Fruit fly (Drosophila melanogaster) whole organism, embryonic: Measurements from ENCODE around the gene CG31549.
A peak's percentile ranks its signal among the peaks of the same experiment; 100 is the strongest.

Experiments used
- Bgb ChIP-seq: fragments of 200-800 bp; sonication (Bioruptor generic); IDR thresholded peaks from 2 replicates; pipeline ENCODE4 v1.3.6; 2022; ENCODE audit warnings: missing biosample characterization, missing genetic modification characterization; ENCODE audit not compliant: partially characterized antibody
- CG13624 ChIP-seq: fragments of 200-800 bp; sonication (Bioruptor generic); optimal IDR thresholded peaks from 2 replicates; lab custom pipeline; 2016; ENCODE audit warnings: missing biosample characterization, missing genetic modification characterization
- CG14014 ChIP-seq: fragments of 200-800 bp; sonication (Bioruptor generic); IDR thresholded peaks from 2 replicates; pipeline ENCODE4 v1.3.6; 2022; ENCODE audit warnings: missing biosample characterization, missing genetic modification characterization
- CG16813 ChIP-seq: fragments of 200-800 bp; sonication (Bioruptor generic); IDR thresholded peaks from 3 replicates; pipeline ENCODE4 v1.3.6; 2022; ENCODE audit warnings: missing biosample characterization, missing genetic modification characterization; ENCODE audit not compliant: partially characterized antibody
- CG17359 ChIP-seq: fragments of 200-800 bp; sonication (Bioruptor generic); optimal IDR thresholded peaks from 3 replicates; lab custom pipeline; 2018; ENCODE audit warnings: missing biosample characterization, mild to moderate bottlenecking, missing genetic modification characterization, moderate library complexity
- CG2120 ChIP-seq: fragments of 200-800 bp; sonication (Bioruptor generic); optimal IDR thresholded peaks from 3 replicates; lab custom pipeline; 2016; ENCODE audit warnings: missing biosample characterization, missing genetic modification characterization
- CG31441 ChIP-seq: fragments of 200-800 bp; sonication (Bioruptor generic); IDR thresholded peaks from 2 replicates; pipeline ENCODE4 v1.3.6; 2022; ENCODE audit warnings: missing biosample characterization, missing genetic modification characterization
- CG34224 ChIP-seq: fragments of 200-800 bp; sonication (Bioruptor generic); IDR thresholded peaks from 3 replicates; pipeline ENCODE4 v1.3.6; 2022; ENCODE audit warnings: missing biosample characterization, missing genetic modification characterization; ENCODE audit not compliant: partially characterized antibody
- CG42726 ChIP-seq: fragments of 200-800 bp; sonication (Bioruptor generic); IDR thresholded peaks from 2 replicates; pipeline ENCODE4 v1.3.6; 2022; ENCODE audit warnings: missing biosample characterization, missing genetic modification characterization; ENCODE audit not compliant: partially characterized antibody
- CG6689 ChIP-seq: fragments of 200-800 bp; sonication (Bioruptor generic); IDR thresholded peaks from 2 replicates; pipeline ENCODE4 v1.3.6; 2022; ENCODE audit warnings: missing biosample characterization, missing genetic modification characterization
- CG6791 ChIP-seq: fragments of 200-800 bp; sonication (Bioruptor generic); IDR thresholded peaks from 3 replicates; pipeline ENCODE4 v1.3.6; 2022; ENCODE audit warnings: missing biosample characterization, missing genetic modification characterization; ENCODE audit not compliant: partially characterized antibody
- Dad ChIP-seq: fragments of 200-800 bp; sonication (Bioruptor generic); optimal IDR thresholded peaks from 3 replicates; lab custom pipeline; 2016; ENCODE audit warnings: missing biosample characterization, missing genetic modification characterization
- Hsf ChIP-seq: fragments of 200-800 bp; sonication (Bioruptor generic); optimal IDR thresholded peaks from 3 replicates; lab custom pipeline; 2016; ENCODE audit warnings: missing biosample characterization, missing genetic modification characterization
- Lpt ChIP-seq: fragments of >200 bp; optimal IDR thresholded peaks from 2 replicates; lab custom pipeline; 2018; ENCODE audit warnings: missing biosample characterization, missing genetic modification characterization
- MBD-R2 ChIP-seq: fragments of 200-800 bp; sonication (Bioruptor generic); IDR thresholded peaks from 2 replicates; pipeline ENCODE4 v1.3.6; 2022; ENCODE audit warnings: missing biosample characterization, missing genetic modification characterization
- Myb ChIP-seq: fragments of 200-800 bp; sonication (Bioruptor generic); optimal IDR thresholded peaks from 2 replicates; lab custom pipeline; 2016; ENCODE audit warnings: missing biosample characterization, missing genetic modification characterization
- Opbp ChIP-seq: fragments of 200-800 bp; sonication (Bioruptor generic); IDR thresholded peaks from 3 replicates; pipeline ENCODE4 v1.3.6; 2022; ENCODE audit warnings: missing biosample characterization, missing genetic modification characterization; ENCODE audit not compliant: partially characterized antibody
- Rfx ChIP-seq: fragments of 200-800 bp; sonication (Bioruptor generic); IDR thresholded peaks from 2 replicates; pipeline ENCODE4 v1.3.6; 2022; ENCODE audit warnings: missing biosample characterization, missing genetic modification characterization
- ab ChIP-seq: fragments of 200-800 bp; sonication (Bioruptor generic); optimal IDR thresholded peaks from 2 replicates; lab custom pipeline; 2016; ENCODE audit warnings: missing biosample characterization, missing genetic modification characterization
- ato ChIP-seq: fragments of 200-800 bp; sonication (Bioruptor generic); IDR thresholded peaks from 2 replicates; pipeline ENCODE4 v1.3.6; 2022; ENCODE audit warnings: missing biosample characterization, missing genetic modification characterization; ENCODE audit not compliant: partially characterized antibody
- dysf ChIP-seq: fragments of 200-800 bp; sonication (Bioruptor generic); IDR thresholded peaks from 3 replicates; pipeline ENCODE4 v1.3.6; 2022; ENCODE audit warnings: missing biosample characterization, missing genetic modification characterization
- exex ChIP-seq: fragments of 200-800 bp; sonication (Bioruptor generic); optimal IDR thresholded peaks from 4 replicates; lab custom pipeline; 2018; ENCODE audit warnings: missing biosample characterization, mild to moderate bottlenecking, missing genetic modification characterization, moderate library complexity
- gfzf ChIP-seq: fragments of 200-800 bp; sonication (Bioruptor generic); optimal IDR thresholded peaks from 2 replicates; lab custom pipeline; 2016; ENCODE audit warnings: missing biosample characterization, mild to moderate bottlenecking, missing genetic modification characterization, moderate library complexity
- hb ChIP-seq: fragments of 200-800 bp; sonication (Bioruptor generic); IDR thresholded peaks from 3 replicates; pipeline ENCODE4 v1.3.6; 2022; ENCODE audit warnings: missing biosample characterization, missing genetic modification characterization; ENCODE audit not compliant: partially characterized antibody
- ind ChIP-seq: fragments of 200-800 bp; sonication (Bioruptor generic); optimal IDR thresholded peaks from 3 replicates; lab custom pipeline; 2016; ENCODE audit warnings: missing biosample characterization, missing genetic modification characterization
- inv ChIP-seq: fragments of 200-800 bp; sonication (Bioruptor generic); IDR thresholded peaks from 2 replicates; pipeline ENCODE4 v1.3.6; 2022; ENCODE audit warnings: missing biosample characterization, missing genetic modification characterization; ENCODE audit not compliant: partially characterized antibody
- lab ChIP-seq: fragments of 200-800 bp; sonication (Bioruptor generic); optimal IDR thresholded peaks from 3 replicates; lab custom pipeline; 2017; ENCODE audit warnings: missing biosample characterization, missing genetic modification characterization, mild to moderate bottlenecking, moderate library complexity, missing genetic modification reagents
- nerfin-2 ChIP-seq: fragments of 200-800 bp; sonication (Bioruptor generic); IDR thresholded peaks from 2 replicates; pipeline ENCODE4 v1.3.6; 2022; ENCODE audit warnings: missing biosample characterization, missing genetic modification characterization; ENCODE audit not compliant: partially characterized antibody
- pan ChIP-seq, 4 experiments: fragments of >200 bp in 3 of 4; fragments of 200-800 bp in 1 of 4; sonication (Bioruptor generic) in 1 of 4; optimal IDR thresholded peaks in 3 of 4; IDR thresholded peaks in 1 of 4; 2 replicates each; pipeline versions ENCODE4 v1.3.6 to Lab custom; 2017 to 2022; ENCODE audit warnings: missing biosample characterization in 2 of 4, missing genetic modification characterization in 2 of 4, mixed read lengths in 1 of 4
- pfk ChIP-seq: fragments of 200-800 bp; sonication (Bioruptor generic); optimal IDR thresholded peaks from 2 replicates; lab custom pipeline; 2018; ENCODE audit warnings: missing biosample characterization, mild to moderate bottlenecking, missing genetic modification characterization, moderate library complexity
- phol ChIP-seq: fragments of 200-800 bp; sonication (Bioruptor generic); optimal IDR thresholded peaks from 3 replicates; lab custom pipeline; 2018; ENCODE audit warnings: missing biosample characterization, mild to moderate bottlenecking, missing genetic modification characterization, moderate library complexity
- sc ChIP-seq, 3 experiments: fragments of >200 bp in 2 of 3; fragments of 200-800 bp in 1 of 3; sonication (Bioruptor generic) in 1 of 3; optimal IDR thresholded peaks; 2 replicates in 2 of 3; 3 replicates in 1 of 3; lab custom pipeline; 2017; ENCODE audit warnings: mild to moderate bottlenecking in 1 of 3, missing biosample characterization in 1 of 3, missing genetic modification characterization in 1 of 3, missing genetic modification reagents in 1 of 3
- sima ChIP-seq: fragments of 200-800 bp; sonication (Bioruptor generic); optimal IDR thresholded peaks from 2 replicates; lab custom pipeline; 2016; ENCODE audit warnings: missing biosample characterization, missing genetic modification characterization
- slbo ChIP-seq: fragments of 200-800 bp; sonication (Bioruptor generic); IDR thresholded peaks from 2 replicates; pipeline ENCODE4 v1.3.6; 2022; ENCODE audit warnings: missing biosample characterization, missing genetic modification characterization
- sna ChIP-seq: fragments of 200-800 bp; sonication (Bioruptor generic); IDR thresholded peaks from 2 replicates; pipeline ENCODE4 v1.3.6; 2022; ENCODE audit warnings: missing biosample characterization, missing genetic modification characterization; ENCODE audit not compliant: partially characterized antibody
- sob ChIP-seq: fragments of 200-800 bp; sonication (Bioruptor generic); IDR thresholded peaks from 2 replicates; pipeline ENCODE4 v1.3.6; 2022; ENCODE audit warnings: missing biosample characterization, missing genetic modification characterization
- tna ChIP-seq: fragments of 200-800 bp; sonication (Bioruptor generic); IDR thresholded peaks from 2 replicates; pipeline ENCODE4 v1.3.6; 2022; ENCODE audit warnings: missing biosample characterization, missing genetic modification characterization; ENCODE audit not compliant: partially characterized antibody
- trem ChIP-seq: fragments of 200-800 bp; optimal IDR thresholded peaks from 3 replicates; lab custom pipeline; 2019; ENCODE audit warnings: missing biosample characterization, mild to moderate bottlenecking, missing genetic modification characterization, moderate library complexity
- unc-4 ChIP-seq: fragments of 200-800 bp; sonication (Bioruptor generic); IDR thresholded peaks from 2 replicates; pipeline ENCODE4 v1.3.6; 2022; ENCODE audit warnings: missing biosample characterization, missing genetic modification characterization; ENCODE audit not compliant: partially characterized antibody

Gene CG31549

dm6 chr3R:5659829-5660197, 27.8 kb downstream of the CG31549 start, which contains the start of gene CG2182 (continued):
- TF ChIP-seq hb (GFP tag; lab: Robert Waterston, UW) (peak; percentile 55), inv (GFP tag; lab: Robert Waterston, UW) (peak; percentile 62), CG31441 (no peak), ind (no peak), CG2120 (GFP tag; lab: Kevin White, UChicago) (peak; percentile 31), lab (GFP tag; lab: Kevin White, UChicago) (no peak), phol (tag; lab: Kevin White, UChicago) (peak; percentile 90), pan (optimal IDR thresholded peaks at IDR 0.05; lab: Kevin White, UChicago) (no peak), pan (GFP tag; optimal IDR thresholded peaks at IDR 0.05 in 1 of 2, IDR thresholded peaks at IDR 0.05 in 1 of 2) (no peak), Dad (GFP tag; lab: Kevin White, UChicago) (peak; percentile 0), CG17359 (tag; lab: Kevin White, UChicago) (no peak), CG34224 (GFP tag; lab: Robert Waterston, UW) (peak; percentile 9), CG42726 (GFP tag; lab: Robert Waterston, UW) (peak; percentile 80), ab (no peak), MBD-R2 (GFP tag; lab: Robert Waterston, UW) (0 out of 2 replicates have a peak, but pooled peaks have one; percentile 10), Rfx (GFP tag; lab: Robert Waterston, UW) (peak; percentile 52), Hsf (peak; percentile 3), Bgb (GFP tag; lab: Robert Waterston, UW) (peak; percentile 77), slbo (GFP tag; lab: Robert Waterston, UW) (peak; percentile 23), Lpt (GFP tag; lab: Kevin White, UChicago) (no peak), sob (GFP tag; lab: Robert Waterston, UW) (no peak), pfk (GFP tag; lab: Kevin White, UChicago) (no peak), CG6689 (GFP tag; lab: Robert Waterston, UW) (0 out of 2 replicates have a peak, but pooled peaks have one; percentile 5), CG13624 (peak; percentile 2), gfzf (GFP tag; lab: Kevin White, UChicago) (peak; percentile 19), tna (peak; percentile 10), nerfin-2 (peak; percentile 7), CG16813 (GFP tag; lab: Robert Waterston, UW) (peak; percentile 50), sc (optimal IDR thresholded peaks at IDR 0.05; lab: Kevin White, UChicago) (no peak), sc (GFP tag; optimal IDR thresholded peaks at IDR 0.05; lab: Kevin White, UChicago) (no peak), ato (GFP tag; lab: Robert Waterston, UW) (peak; percentile 83), Myb (peak; percentile 28), sna (GFP tag; lab: Robert Waterston, UW) (peak; percentile 12; the same call in 1 of the 2 replicates), trem (tag; lab: Kevin White, UChicago) (peak; percentile 33), CG6791 (GFP tag; lab: Robert Waterston, UW) (peak; percentile 86), Opbp (GFP tag; lab: Robert Waterston, UW) (peak; percentile 92), unc-4 (peak; percentile 9), exex (no peak), CG14014 (no peak), dysf (GFP tag; lab: Robert Waterston, UW) (peak; percentile 54; the same call in 2 of the 3 replicates), sima (GFP tag; lab: Kevin White, UChicago) (no peak)
